Worm (Caenorhabditis elegans) whole organism, L3 larva: Measurements from ENCODE around the gene T10D4.14.

Experiments
- ZK546.5 ChIP-seq: sonication (generic microtip); optimal IDR thresholded peaks from 2 replicates; lab custom pipeline; 2017; ENCODE audit warnings: missing biosample characterization, missing genetic modification characterization
- ama-1 ChIP-seq: fragments of 150-350 bp; optimal IDR thresholded peaks from 2 replicates; lab custom pipeline; 2018
- ceh-28 ChIP-seq: fragments of 150-350 bp; optimal IDR thresholded peaks from 2 replicates; lab custom pipeline; 2014; ENCODE audit warnings: missing biosample characterization, missing genetic modification reagents, missing genetic modification characterization
- daf-12 ChIP-seq: fragments of 150-350 bp; optimal IDR thresholded peaks from 2 replicates; lab custom pipeline; 2014; ENCODE audit warnings: missing biosample characterization, missing genetic modification reagents, missing genetic modification characterization
- fkh-10 ChIP-seq: sonication (generic microtip); optimal IDR thresholded peaks from 2 replicates; lab custom pipeline; 2017; ENCODE audit warnings: missing biosample characterization, missing genetic modification reagents, missing genetic modification characterization
- mdl-1 ChIP-seq: fragments of 150-350 bp; optimal IDR thresholded peaks from 2 replicates; lab custom pipeline; 2014; ENCODE audit warnings: missing biosample characterization, missing genetic modification characterization
- nhr-11 ChIP-seq: fragments of 150-350 bp; optimal IDR thresholded peaks from 2 replicates; lab custom pipeline; 2014; ENCODE audit warnings: missing biosample characterization, missing genetic modification characterization
- nhr-12 ChIP-seq: fragments of 150-350 bp; optimal IDR thresholded peaks from 2 replicates; lab custom pipeline; 2014; ENCODE audit warnings: missing biosample characterization, missing genetic modification characterization
- nhr-28 ChIP-seq: fragments of 150-350 bp; optimal IDR thresholded peaks from 2 replicates; lab custom pipeline; 2014; ENCODE audit warnings: missing biosample characterization, missing genetic modification characterization
- nhr-76 ChIP-seq: fragments of 150-350 bp; sonication (generic microtip); optimal IDR thresholded peaks from 5 replicates; lab custom pipeline; 2014; ENCODE audit warnings: missing biosample characterization, missing genetic modification characterization
- skn-1 ChIP-seq: fragments of 150-350 bp; optimal IDR thresholded peaks from 2 replicates; lab custom pipeline; 2014; ENCODE audit warnings: missing biosample characterization, missing genetic modification characterization
- unc-62 ChIP-seq: fragments of 150-350 bp; sonication (generic microtip); optimal IDR thresholded peaks from 4 replicates; lab custom pipeline; 2014; ENCODE audit warnings: missing biosample characterization, missing genetic modification reagents, missing genetic modification characterization
- zag-1 ChIP-seq: fragments of 150-350 bp; optimal IDR thresholded peaks from 2 replicates; lab custom pipeline; 2014; ENCODE audit warnings: missing biosample characterization, missing genetic modification characterization
- ztf-11 ChIP-seq: fragments of 150-350 bp; optimal IDR thresholded peaks from 2 replicates; lab custom pipeline; 2014; ENCODE audit warnings: missing biosample characterization, missing genetic modification characterization

DNA sequence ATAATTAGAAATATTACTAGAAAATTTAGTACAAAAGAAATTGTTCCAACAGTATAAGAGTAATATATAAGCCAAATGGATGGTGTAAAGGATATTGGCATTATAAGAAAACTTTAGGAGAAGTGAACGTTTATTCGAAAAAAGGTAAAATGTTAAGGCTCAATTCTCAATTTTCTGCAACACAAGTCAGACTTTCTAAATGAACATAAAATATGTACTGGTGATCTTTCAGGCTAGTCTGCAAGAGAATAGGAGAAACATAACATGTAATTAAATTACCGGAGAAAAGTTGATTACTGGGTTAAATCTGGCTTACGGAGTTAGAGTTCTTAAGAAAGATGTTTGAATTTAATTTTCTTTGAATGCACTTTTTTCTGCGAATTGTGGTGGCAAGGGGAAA lies 5.2 kb upstream of the T10D4.14 start, which contains the start of gene sri-33:
- TF ChIP-seq ama-1 (lab: Kevin White, UChicago) (no peak), unc-62 (GFP tag; lab: Kevin White, UChicago) (no peak), daf-12 (tag; lab: Kevin White, UChicago) (no peak), mdl-1 (tag; lab: Kevin White, UChicago) (no peak), ceh-28 (no peak), nhr-28 (no peak), fkh-10 (GFP tag; lab: Kevin White, UChicago) (no peak), nhr-11 (tag; lab: Kevin White, UChicago) (no peak), skn-1 (no peak), nhr-12 (no peak), zag-1 (no peak), nhr-76 (no peak), ztf-11 (tag; lab: Kevin White, UChicago) (no peak), ZK546.5 (tag; lab: Kevin White, UChicago) (no peak)
